Fruit fly (Drosophila melanogaster) whole organism, larva: ENCODE data around the gene Ccp84Ae.

ENCODE experiments used
- noc ChIP-seq: fragments of 200-800 bp; sonication (Bioruptor generic); optimal IDR thresholded peaks from 3 replicates; lab custom pipeline; 2019; ENCODE audit warnings: missing biosample characterization, mild to moderate bottlenecking, missing genetic modification characterization, moderate library complexity

Ccp84Ae gene

dm6 chr3R:6674548-6674947 is 17.0 kb downstream of the Ccp84Ae start:
- no peak for TF ChIP-seq noc (tag; lab: Kevin White, UChicago)

- no peak for TF ChIP-seq noc (tag; lab: Kevin White, UChicago)
Observed at dm6 chr3R:6672303-6673007, 19.1 kb downstream of the Ccp84Ae start.

DNA sequence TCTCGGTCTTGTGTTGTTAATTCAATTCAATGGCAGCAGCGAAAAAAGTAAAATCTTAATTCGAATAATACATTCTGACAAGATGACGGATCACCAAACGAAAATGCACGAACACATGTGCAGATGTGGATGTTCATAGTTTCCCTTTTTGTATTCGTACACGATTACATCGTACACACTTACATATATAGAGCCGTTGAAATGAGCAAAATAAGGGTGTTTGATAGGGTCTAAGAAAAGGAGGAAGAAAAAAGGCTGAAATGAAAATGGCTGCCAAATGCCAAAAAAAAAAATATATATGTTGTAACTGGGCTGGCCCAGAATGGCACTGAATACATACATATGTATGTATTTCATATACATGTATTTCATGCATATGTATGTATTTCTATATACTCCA is 23.3 kb downstream of the Ccp84Ae start:
- no peak for TF ChIP-seq noc (tag; lab: Kevin White, UChicago)

dm6 chr3R:6667245-6667644 is 24.3 kb downstream of the Ccp84Ae start:
- TF ChIP-seq noc (tag; lab: Kevin White, UChicago), result no peak

dm6 chr3R:6665117-6665654 is 26.4 kb downstream of the Ccp84Ae start:
- no peak for TF ChIP-seq noc (tag; lab: Kevin White, UChicago)

DNA sequence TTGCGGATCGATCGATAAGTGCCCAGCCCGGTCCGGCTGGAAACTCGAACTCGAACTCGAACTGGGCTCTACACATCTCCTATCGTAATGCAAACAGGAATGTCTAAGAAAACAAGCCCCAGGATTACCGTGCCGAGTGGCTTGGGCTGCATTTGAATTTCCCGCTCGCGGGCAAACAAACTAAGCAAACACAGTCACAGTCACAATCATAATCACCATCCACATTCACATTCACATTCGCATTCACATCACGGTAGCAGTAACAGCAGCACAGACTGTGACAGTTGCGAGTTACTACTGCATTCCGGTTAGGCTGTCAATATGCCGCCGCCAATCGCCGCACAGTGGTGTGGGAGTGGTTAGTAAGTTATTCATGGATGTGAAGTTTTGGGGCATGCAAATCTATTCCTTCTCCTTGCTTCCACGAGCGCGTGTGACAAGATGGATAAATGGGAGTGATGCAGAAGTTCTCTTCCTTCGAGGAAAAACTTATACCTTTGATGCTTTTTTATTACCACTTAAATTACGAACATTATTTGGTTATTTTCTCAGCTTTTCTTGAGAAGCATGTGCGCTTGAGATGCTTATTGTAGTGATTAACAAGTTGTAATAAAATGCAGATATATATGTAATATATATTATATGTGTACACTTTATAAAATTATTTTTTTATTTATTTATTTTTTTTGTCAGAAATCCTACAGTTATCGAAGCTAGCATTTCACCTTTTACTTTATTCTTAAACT is 27.0 kb downstream of the Ccp84Ae start:
- no peak for TF ChIP-seq noc (tag; lab: Kevin White, UChicago)

- TF ChIP-seq noc (tag; lab: Kevin White, UChicago), result no peak
Observed at dm6 chr3R:6663289-6663666, 28.3 kb downstream of the Ccp84Ae start.

- no peak for TF ChIP-seq noc (tag; lab: Kevin White, UChicago)
Observed at dm6 chr3R:6662613-6663288, 28.8 kb downstream of the Ccp84Ae start.

DNA sequence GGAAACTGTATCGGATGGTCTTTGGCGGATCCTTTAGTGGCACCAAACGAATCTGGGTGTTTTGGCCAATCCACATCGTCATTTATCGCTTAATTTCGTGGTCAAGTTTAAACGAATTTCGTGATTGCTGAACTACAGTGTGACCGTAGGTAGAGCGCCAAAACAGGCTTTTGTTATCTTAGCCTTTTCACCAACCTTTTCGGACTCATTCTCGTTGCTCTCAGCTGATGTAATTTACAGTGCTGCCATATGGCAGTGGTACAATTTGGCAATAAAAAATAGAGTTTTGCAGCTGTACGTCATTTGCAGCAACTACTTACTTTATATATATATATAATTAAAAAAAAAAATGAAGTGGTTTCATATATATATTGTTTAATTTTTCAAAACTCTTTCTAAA is 31.6 kb downstream of the Ccp84Ae start, which contains the start of gene agt:
agt (minus strand) TSS at position 160 of the 400 bp plus-strand sequence.
- no peak for TF ChIP-seq noc (tag; lab: Kevin White, UChicago)

- no peak for TF ChIP-seq noc (tag; lab: Kevin White, UChicago)
Observed at dm6 chr3R:6657278-6658246, 34.0 kb downstream of the Ccp84Ae start, which contains the start of the genes CG1307 and twr. Gene CG1307, minus strand, starts transcription at chr3R:6657442. Gene twr, plus strand, starts transcription at chr3R:6657882.

DNA sequence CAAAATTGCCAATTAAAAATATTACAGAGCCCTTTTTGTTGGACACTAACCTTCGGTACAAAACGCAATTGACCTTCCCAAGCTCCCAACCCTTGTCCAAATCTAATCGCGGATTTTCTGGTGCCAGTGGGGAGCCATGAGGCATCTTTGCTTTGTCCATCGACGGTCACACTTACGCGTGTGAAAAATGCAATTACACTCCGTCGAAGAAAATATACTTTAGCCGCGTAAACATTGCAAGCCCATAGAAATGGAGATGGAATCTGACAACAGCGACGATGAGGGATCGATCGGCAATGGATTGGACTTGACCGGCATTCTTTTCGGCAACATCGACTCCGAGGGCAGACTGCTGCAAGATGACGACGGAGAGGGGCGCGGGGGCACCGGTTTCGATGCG is 44.8 kb downstream of the Ccp84Ae start, which contains the start of gene Taf1:
Taf1 (plus strand) TSS at position 150 of the 400 bp plus-strand sequence.
- TF ChIP-seq noc (tag; lab: Kevin White, UChicago), result no peak

dm6 chr3R:6644334-6644733 is 47.2 kb downstream of the Ccp84Ae start, which contains the start of gene Ass:
Gene Ass, minus strand, starts transcription at chr3R:6644434.
- TF ChIP-seq noc (tag; lab: Kevin White, UChicago), result no peak

DNA sequence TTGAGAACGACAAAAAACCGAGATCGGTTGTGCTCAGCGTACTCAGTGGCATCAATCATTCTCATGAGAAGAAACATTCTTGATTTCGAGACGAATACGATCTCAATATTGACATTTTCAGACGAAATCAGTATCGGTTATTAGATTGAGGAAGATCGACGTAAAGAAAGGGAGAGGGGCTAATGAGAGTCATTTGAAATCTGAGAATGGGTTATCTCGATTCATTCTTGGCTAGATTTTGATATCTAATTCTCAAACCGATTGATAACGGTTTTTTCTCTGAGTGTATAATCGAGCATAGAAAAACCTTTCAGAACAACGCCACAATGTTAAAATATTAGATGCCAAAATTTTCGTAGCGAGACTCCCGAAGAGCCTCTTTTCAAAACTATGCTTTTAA is 50.6 kb downstream of the Ccp84Ae start, which contains the start of gene CG31286:
CG31286 (plus strand) TSS at position 301 of the 400 bp plus-strand sequence.
- TF ChIP-seq noc (tag; lab: Kevin White, UChicago), result no peak
